Fruit fly (Drosophila melanogaster) whole organism, prepupa: ENCODE measurements around the gene CG34305.

ENCODE experiments used
- Blimp-1 ChIP-seq: fragments of 200-800 bp; sonication (Bioruptor generic); optimal IDR thresholded peaks from 3 replicates; lab custom pipeline; 2017; ENCODE audit warnings: missing biosample characterization, missing genetic modification characterization, mild to moderate bottlenecking, moderate library complexity, missing genetic modification reagents
- Eip93F ChIP-seq: fragments of 200-800 bp; sonication (Bioruptor generic); optimal IDR thresholded peaks from 2 replicates; lab custom pipeline; 2016; ENCODE audit warnings: missing biosample characterization, mild to moderate bottlenecking, missing genetic modification characterization
- Ets21C ChIP-seq: fragments of 200-800 bp; sonication (Bioruptor generic); optimal IDR thresholded peaks from 3 replicates; lab custom pipeline; 2016; ENCODE audit warnings: missing biosample characterization, missing genetic modification characterization
- Gug ChIP-seq: fragments of 200-800 bp; sonication (Bioruptor generic); IDR thresholded peaks from 2 replicates; pipeline ENCODE4 v1.3.6; 2022; ENCODE audit warnings: missing biosample characterization, missing genetic modification characterization
- OdsH ChIP-seq: fragments of 200-800 bp; sonication (Bioruptor generic); optimal IDR thresholded peaks from 3 replicates; lab custom pipeline; 2016; ENCODE audit warnings: missing biosample characterization, missing genetic modification characterization
- fd59A ChIP-seq: fragments of 200-800 bp; sonication (Bioruptor generic); optimal IDR thresholded peaks from 2 replicates; lab custom pipeline; 2017; ENCODE audit warnings: missing biosample characterization, mild to moderate bottlenecking, missing genetic modification characterization, missing genetic modification reagents

dm6 chr3R:4246578-4247070 is 3.7 kb upstream of the CG34305 start, which contains the start of gene TwdlF:
- TF ChIP-seq OdsH (GFP tag; lab: Kevin White, UChicago) (no peak), fd59A (GFP tag; lab: Kevin White, UChicago) (no peak), Blimp-1 (GFP tag; lab: Kevin White, UChicago) (no peak), Eip93F (GFP tag; lab: Kevin White, UChicago) (no peak), Gug (no peak), Ets21C (GFP tag; lab: Kevin White, UChicago) (no peak)
